Fruit fly (Drosophila melanogaster): ENCODE measurements around the gene Remo.

Remo gene

dm6 chrX:13319376-13319883 is 31.6 kb downstream of the Remo start (continued):
- TF ChIP-seq CG8924 (tag; optimal IDR thresholded peaks at IDR 0.05): peak; percentile 29
- no peak for TF ChIP-seq CG10431 (GFP tag; optimal IDR thresholded peaks at IDR 0.05)
- TF ChIP-seq CG10979 (tag; optimal IDR thresholded peaks at IDR 0.05): peak; percentile 14
- no peak for TF ChIP-seq ewg (GFP tag; optimal IDR thresholded peaks at IDR 0.05)
- no peak for TF ChIP-seq CHES-1-like (GFP tag; optimal IDR thresholded peaks at IDR 0.05)
- TF ChIP-seq ham (GFP tag; IDR thresholded peaks at IDR 0.05): no peak
- no peak for TF ChIP-seq wor (GFP tag; IDR thresholded peaks at IDR 0.05)
- no peak for TF ChIP-seq ato (GFP tag; IDR thresholded peaks at IDR 0.05; ENCODE audit: partially characterized antibody)
- no peak for TF ChIP-seq ind (GFP tag; optimal IDR thresholded peaks at IDR 0.05)
- TF ChIP-seq CG11456 (GFP tag; IDR thresholded peaks at IDR 0.05): no peak
- no peak for TF ChIP-seq slou (GFP tag; optimal IDR thresholded peaks at IDR 0.05)
- TF ChIP-seq toy (GFP tag; IDR thresholded peaks at IDR 0.05): no peak
- TF ChIP-seq sr (GFP tag; IDR thresholded peaks at IDR 0.05): peak; percentile 81
- no peak for TF ChIP-seq gro (GFP tag; optimal IDR thresholded peaks at IDR 0.05)
- no peak for TF ChIP-seq Hmx (GFP tag; optimal IDR thresholded peaks at IDR 0.05)
- TF ChIP-seq CG6791 (GFP tag; IDR thresholded peaks at IDR 0.05; ENCODE audit: partially characterized antibody): no peak
- peak; percentile 73 for TF ChIP-seq CG2678 (tag; optimal IDR thresholded peaks at IDR 0.05)
- TF ChIP-seq Hsf (GFP tag; optimal IDR thresholded peaks at IDR 0.05): no peak
- TF ChIP-seq CG3847 (GFP tag; IDR thresholded peaks at IDR 0.05): no peak
- TF ChIP-seq CG15514 (GFP tag; optimal IDR thresholded peaks at IDR 0.05): peak; percentile 28
- peak; percentile 39 for TF ChIP-seq bcd (GFP tag; optimal IDR thresholded peaks at IDR 0.05)
- peak in 1 of 2 experiments; percentile 58 for TF ChIP-seq Hr51 (GFP tag; optimal IDR thresholded peaks at IDR 0.05)
- no peak for TF ChIP-seq NFAT (GFP tag; IDR thresholded peaks at IDR 0.05)
- TF ChIP-seq CG30020 (tag; optimal IDR thresholded peaks at IDR 0.05): no peak
- no peak for TF ChIP-seq run (tag; optimal IDR thresholded peaks at IDR 0.05)
- TF ChIP-seq ATbp (GFP tag; optimal IDR thresholded peaks at IDR 0.05): no peak
- TF ChIP-seq CG10366 (GFP tag; IDR thresholded peaks at IDR 0.05): no peak
- TF ChIP-seq CG15269 (tag; optimal IDR thresholded peaks at IDR 0.05): peak; percentile 51
- TF ChIP-seq CG2129 (GFP tag; IDR thresholded peaks at IDR 0.05; ENCODE audit: partially characterized antibody): no peak
- no peak for TF ChIP-seq CG11085 (GFP tag; IDR thresholded peaks at IDR 0.05)
- no peak for TF ChIP-seq CG31365 (tag; optimal IDR thresholded peaks at IDR 0.05)
- no peak for TF ChIP-seq crc (GFP tag; optimal IDR thresholded peaks at IDR 0.05)
- no peak for TF ChIP-seq p53 (GFP tag; optimal IDR thresholded peaks at IDR 0.05)
- no peak for TF ChIP-seq Vsx1 (GFP tag; optimal IDR thresholded peaks at IDR 0.05)
- TF ChIP-seq Med (GFP tag): peak; percentile 70
- no peak for TF ChIP-seq CG9797 (GFP tag; optimal IDR thresholded peaks at IDR 0.05)
- TF ChIP-seq CG8290 (GFP tag; optimal IDR thresholded peaks at IDR 0.05): no peak
- no peak for TF ChIP-seq CG8290 (tag; optimal IDR thresholded peaks at IDR 0.05)
- no peak for TF ChIP-seq fu2 (GFP tag; optimal IDR thresholded peaks at IDR 0.05)
- TF ChIP-seq B-H2 (GFP tag; optimal IDR thresholded peaks at IDR 0.05): peak; percentile 43
- no peak for TF ChIP-seq TFAM (GFP tag; optimal IDR thresholded peaks at IDR 0.05)
- no peak for TF ChIP-seq Dll (GFP tag; IDR thresholded peaks at IDR 0.05; ENCODE audit: partially characterized antibody)
- TF ChIP-seq Fer3 (tag; optimal IDR thresholded peaks at IDR 0.05): peak; percentile 51
- no peak for TF ChIP-seq pho (GFP tag; optimal IDR thresholded peaks at IDR 0.05)
- peak; percentile 46 for TF ChIP-seq Deaf1 (tag; optimal IDR thresholded peaks at IDR 0.05)
- no peak for TF ChIP-seq Dref (GFP tag; IDR thresholded peaks at IDR 0.05)
- peak; percentile 0 for TF ChIP-seq sd (tag; optimal IDR thresholded peaks at IDR 0.05)
- no peak for TF ChIP-seq CG7745 (tag; optimal IDR thresholded peaks at IDR 0.05)
- TF ChIP-seq Six4 (GFP tag; optimal IDR thresholded peaks at IDR 0.05): no peak
- TF ChIP-seq BEAF-32 (GFP tag; optimal IDR thresholded peaks at IDR 0.05): no peak
- TF ChIP-seq CG2116 (GFP tag; optimal IDR thresholded peaks at IDR 0.05): no peak
